Fruit fly (Drosophila melanogaster) whole organism, embryonic: Measurements from ENCODE around the gene CG13408.

ENCODE experiments used
- Aef1 ChIP-seq: fragments of 200-800 bp; sonication (Bioruptor generic); IDR thresholded peaks from 3 replicates; pipeline ENCODE4 v1.3.6; 2022; ENCODE audit warnings: missing biosample characterization, missing genetic modification characterization
- CG10321 ChIP-seq: fragments of 200-800 bp; sonication (Bioruptor generic); IDR thresholded peaks from 2 replicates; pipeline ENCODE4 v1.3.6; 2022; ENCODE audit warnings: missing biosample characterization, missing genetic modification characterization
- CG10543 ChIP-seq: fragments of 200-800 bp; sonication (Bioruptor generic); optimal IDR thresholded peaks from 3 replicates; lab custom pipeline; 2017; ENCODE audit warnings: missing biosample characterization, mild to moderate bottlenecking, missing genetic modification characterization, moderate library complexity
- CG11085 ChIP-seq: fragments of 200-800 bp; sonication (Bioruptor generic); IDR thresholded peaks from 2 replicates; pipeline ENCODE4 v1.3.6; 2022; ENCODE audit warnings: missing biosample characterization, missing genetic modification characterization
- CG12071 ChIP-seq: fragments of 200-800 bp; sonication (Bioruptor generic); optimal IDR thresholded peaks from 3 replicates; lab custom pipeline; 2018; ENCODE audit warnings: missing biosample characterization, mild to moderate bottlenecking, missing genetic modification characterization
- CG12769 ChIP-seq: fragments of 200-800 bp; sonication (Bioruptor generic); optimal IDR thresholded peaks from 2 replicates; lab custom pipeline; 2019; ENCODE audit warnings: missing biosample characterization, mild to moderate bottlenecking, missing genetic modification characterization, moderate library complexity
- CG13894 ChIP-seq: fragments of 200-800 bp; sonication (Bioruptor generic); optimal IDR thresholded peaks from 3 replicates; lab custom pipeline; 2018; ENCODE audit warnings: missing biosample characterization, mild to moderate bottlenecking, missing genetic modification characterization, moderate library complexity
- CG15601 ChIP-seq: fragments of 200-800 bp; sonication (Bioruptor generic); optimal IDR thresholded peaks from 3 replicates; lab custom pipeline; 2019; ENCODE audit warnings: missing biosample characterization, mild to moderate bottlenecking, missing genetic modification characterization, moderate library complexity
- CG17186 ChIP-seq: fragments of 200-800 bp; sonication (Bioruptor generic); optimal IDR thresholded peaks from 3 replicates; lab custom pipeline; 2017; ENCODE audit warnings: missing biosample characterization, missing genetic modification reagents, missing genetic modification characterization
- CG2199 ChIP-seq: fragments of 200-800 bp; sonication (Bioruptor generic); IDR thresholded peaks from 3 replicates; pipeline ENCODE4 v1.3.6; 2022; ENCODE audit warnings: missing biosample characterization, missing genetic modification characterization
- CG30020 ChIP-seq: fragments of 200-800 bp; optimal IDR thresholded peaks from 2 replicates; lab custom pipeline; 2019; ENCODE audit warnings: missing biosample characterization, mild to moderate bottlenecking, missing genetic modification characterization, moderate library complexity
- CG32767 ChIP-seq: fragments of 200-800 bp; sonication (Bioruptor generic); IDR thresholded peaks from 2 replicates; pipeline ENCODE4 v1.3.6; 2022; ENCODE audit warnings: missing biosample characterization, missing genetic modification characterization
- CG4617 ChIP-seq: fragments of 200-800 bp; sonication (Bioruptor generic); optimal IDR thresholded peaks from 3 replicates; lab custom pipeline; 2016; ENCODE audit warnings: missing biosample characterization, missing genetic modification characterization, borderline replicate concordance
- CG4820 ChIP-seq: fragments of 200-800 bp; sonication (Bioruptor generic); optimal IDR thresholded peaks from 3 replicates; lab custom pipeline; 2016; ENCODE audit warnings: missing biosample characterization, missing genetic modification characterization
- CG6175 ChIP-seq: fragments of 200-800 bp; sonication (Bioruptor generic); IDR thresholded peaks from 3 replicates; pipeline ENCODE4 v1.3.6; 2022; ENCODE audit warnings: missing biosample characterization, missing genetic modification characterization
- CG6689 ChIP-seq: fragments of 200-800 bp; sonication (Bioruptor generic); IDR thresholded peaks from 2 replicates; pipeline ENCODE4 v1.3.6; 2022; ENCODE audit warnings: missing biosample characterization, missing genetic modification characterization
- CG6813 ChIP-seq: fragments of 200-800 bp; sonication (Bioruptor generic); optimal IDR thresholded peaks from 2 replicates; lab custom pipeline; 2017; ENCODE audit warnings: missing biosample characterization, missing genetic modification characterization, mild to moderate bottlenecking, moderate library complexity, missing genetic modification reagents
- CG7372 ChIP-seq: fragments of 200-800 bp; sonication (Bioruptor generic); IDR thresholded peaks from 2 replicates; pipeline ENCODE4 v1.3.6; 2022; ENCODE audit warnings: missing biosample characterization, missing genetic modification characterization
- CG8290 ChIP-seq, 3 experiments: fragments of 200-800 bp; sonication (Bioruptor generic); optimal IDR thresholded peaks; 2 replicates each; lab custom pipeline; 2016 to 2019; ENCODE audit warnings: missing biosample characterization in 3 of 3, missing genetic modification characterization in 3 of 3, mild to moderate bottlenecking in 2 of 3, moderate library complexity in 1 of 3
- CG8388 ChIP-seq: fragments of 200-800 bp; sonication (Bioruptor generic); optimal IDR thresholded peaks from 2 replicates; lab custom pipeline; 2019; ENCODE audit warnings: missing biosample characterization, mild to moderate bottlenecking, missing genetic modification characterization, moderate library complexity
- CTCF ChIP-seq: fragments of 200-800 bp; sonication (Bioruptor generic); optimal IDR thresholded peaks from 2 replicates; lab custom pipeline; 2017; ENCODE audit warnings: missing biosample characterization, mild to moderate bottlenecking, missing genetic modification characterization, moderate library complexity
- Deaf1 ChIP-seq: fragments of 200-800 bp; optimal IDR thresholded peaks from 3 replicates; lab custom pipeline; 2019; ENCODE audit warnings: missing biosample characterization, mild to moderate bottlenecking, missing genetic modification characterization, moderate library complexity
- Ets65A ChIP-seq: fragments of 200-800 bp; sonication (Bioruptor generic); peaks from one replicate; lab custom pipeline; 2016; ENCODE audit warnings: missing biosample characterization, missing genetic modification characterization
- Fer3 ChIP-seq: fragments of 200-800 bp; sonication (Bioruptor generic); optimal IDR thresholded peaks from 2 replicates; lab custom pipeline; 2018; ENCODE audit warnings: missing biosample characterization, mild to moderate bottlenecking, missing genetic modification characterization, moderate library complexity
- Hr51 ChIP-seq, 2 experiments: fragments of 200-800 bp; sonication (Bioruptor generic); optimal IDR thresholded peaks; 2 replicates in 1 of 2; 3 replicates in 1 of 2; lab custom pipeline; 2016 to 2018; ENCODE audit warnings: missing biosample characterization in 2 of 2, missing genetic modification characterization in 2 of 2, mild to moderate bottlenecking in 1 of 2, moderate library complexity in 1 of 2
- Med ChIP-seq: fragments of 200-800 bp; sonication (Bioruptor generic); peaks from one replicate; lab custom pipeline; 2016; ENCODE audit warnings: missing biosample characterization, missing genetic modification characterization, mild to moderate bottlenecking, inconsistent platforms, moderate library complexity
- PHDP ChIP-seq: fragments of 200-800 bp; sonication (Bioruptor generic); optimal IDR thresholded peaks from 3 replicates; lab custom pipeline; 2018; ENCODE audit warnings: missing biosample characterization, mild to moderate bottlenecking, missing genetic modification characterization, moderate library complexity
- Sox102F ChIP-seq: fragments of 200-800 bp; sonication (Bioruptor generic); optimal IDR thresholded peaks from 2 replicates; lab custom pipeline; 2018; ENCODE audit warnings: missing biosample characterization, mild to moderate bottlenecking, missing genetic modification characterization, moderate library complexity
- Spps ChIP-seq: fragments of 200-800 bp; sonication (Bioruptor generic); optimal IDR thresholded peaks from 2 replicates; lab custom pipeline; 2018; ENCODE audit warnings: missing biosample characterization, mild to moderate bottlenecking, missing genetic modification characterization
- Stat92E ChIP-seq, 3 experiments: fragments of >200 bp in 2 of 3; fragments of 200-800 bp in 1 of 3; sonication (Bioruptor generic) in 1 of 3; optimal IDR thresholded peaks; 2 replicates each; lab custom pipeline; 2017 to 2019; ENCODE audit warnings: missing biosample characterization in 3 of 3, missing genetic modification characterization in 3 of 3, mild to moderate bottlenecking in 1 of 3, moderate library complexity in 1 of 3
- Taf1 ChIP-seq: fragments of 200-800 bp; sonication (Bioruptor generic); IDR thresholded peaks from 2 replicates; pipeline ENCODE4 v1.3.6; 2022; ENCODE audit warnings: missing biosample characterization, missing genetic modification characterization
- ash1 ChIP-seq: fragments of 200-800 bp; sonication (Bioruptor generic); optimal IDR thresholded peaks from 2 replicates; lab custom pipeline; 2018; ENCODE audit warnings: missing biosample characterization, mild to moderate bottlenecking, missing genetic modification characterization
- ato ChIP-seq: fragments of 200-800 bp; sonication (Bioruptor generic); IDR thresholded peaks from 2 replicates; pipeline ENCODE4 v1.3.6; 2022; ENCODE audit warnings: missing biosample characterization, missing genetic modification characterization; ENCODE audit not compliant: partially characterized antibody
- cad ChIP-seq: fragments of >200 bp; optimal IDR thresholded peaks from 2 replicates; lab custom pipeline; 2017; ENCODE audit warnings: missing biosample characterization, missing genetic modification characterization
- chinmo ChIP-seq: fragments of 200-800 bp; sonication (Bioruptor generic); IDR thresholded peaks from 4 replicates; pipeline ENCODE4 v1.3.6; 2022; ENCODE audit warnings: missing biosample characterization, missing genetic modification characterization; ENCODE audit not compliant: partially characterized antibody
- chm ChIP-seq: fragments of 200-800 bp; sonication (Bioruptor generic); IDR thresholded peaks from 2 replicates; pipeline ENCODE4 v1.3.6; 2022; ENCODE audit warnings: missing biosample characterization, missing genetic modification characterization
- cwo ChIP-seq: fragments of 200-800 bp; sonication (Bioruptor generic); optimal IDR thresholded peaks from 3 replicates; lab custom pipeline; 2017; ENCODE audit warnings: missing biosample characterization, missing genetic modification characterization, mild to moderate bottlenecking, moderate library complexity, missing genetic modification reagents
- da ChIP-seq: fragments of 200-800 bp; sonication (Bioruptor generic); optimal IDR thresholded peaks from 2 replicates; lab custom pipeline; 2016; ENCODE audit warnings: missing biosample characterization, missing genetic modification characterization
- grn ChIP-seq: fragments of 200-800 bp; sonication (Bioruptor generic); optimal IDR thresholded peaks from 3 replicates; lab custom pipeline; 2017; ENCODE audit warnings: missing biosample characterization, missing genetic modification characterization
- inv ChIP-seq: fragments of 200-800 bp; sonication (Bioruptor generic); IDR thresholded peaks from 2 replicates; pipeline ENCODE4 v1.3.6; 2022; ENCODE audit warnings: missing biosample characterization, missing genetic modification characterization; ENCODE audit not compliant: partially characterized antibody
- kay ChIP-seq: fragments of 200-800 bp; sonication (Bioruptor generic); optimal IDR thresholded peaks from 2 replicates; lab custom pipeline; 2016; ENCODE audit warnings: missing biosample characterization, missing genetic modification characterization
- lola ChIP-seq, 3 experiments: fragments of >200 bp in 2 of 3; fragments of 200-800 bp in 1 of 3; sonication (Bioruptor generic) in 1 of 3; optimal IDR thresholded peaks; 2 replicates each; lab custom pipeline; 2017 to 2019; ENCODE audit warnings: missing biosample characterization in 3 of 3, missing genetic modification characterization in 3 of 3, mild to moderate bottlenecking in 1 of 3, moderate library complexity in 1 of 3
- pfk ChIP-seq: fragments of 200-800 bp; sonication (Bioruptor generic); optimal IDR thresholded peaks from 2 replicates; lab custom pipeline; 2018; ENCODE audit warnings: missing biosample characterization, mild to moderate bottlenecking, missing genetic modification characterization, moderate library complexity
- psq ChIP-seq: fragments of 200-800 bp; sonication (Bioruptor generic); optimal IDR thresholded peaks from 2 replicates; lab custom pipeline; 2017; ENCODE audit warnings: missing biosample characterization, missing genetic modification characterization
- sd ChIP-seq: fragments of 200-800 bp; sonication (Bioruptor generic); optimal IDR thresholded peaks from 3 replicates; lab custom pipeline; 2018; ENCODE audit warnings: missing biosample characterization, mild to moderate bottlenecking, missing genetic modification characterization, moderate library complexity
- sr ChIP-seq: fragments of 200-800 bp; sonication (Bioruptor generic); IDR thresholded peaks from 3 replicates; pipeline ENCODE4 v1.3.6; 2022; ENCODE audit warnings: missing biosample characterization, missing genetic modification characterization
- sug ChIP-seq: fragments of 200-800 bp; optimal IDR thresholded peaks from 2 replicates; lab custom pipeline; 2019; ENCODE audit warnings: missing biosample characterization, mild to moderate bottlenecking, missing genetic modification characterization, moderate library complexity
- z ChIP-seq: fragments of 200-800 bp; sonication (Bioruptor generic); IDR thresholded peaks from 3 replicates; pipeline ENCODE4 v1.3.6; 2022; ENCODE audit warnings: missing biosample characterization, missing genetic modification characterization

Gene CG13408

dm6 chr3R:22046231-22046630, 34.0 kb upstream of the CG13408 start (continued):
- TF ChIP-seq CG15601 (tag; lab: Kevin White, UChicago), result no peak
- no peak for TF ChIP-seq Taf1 (GFP tag; lab: Robert Waterston, UW)
- TF ChIP-seq CG4820, result no peak
- TF ChIP-seq grn, result no peak
- peak in 1 of 2 experiments; percentile 22 for TF ChIP-seq Hr51 (GFP tag; optimal IDR thresholded peaks at IDR 0.05; lab: Kevin White, UChicago)
- TF ChIP-seq CG10321 (GFP tag; lab: Robert Waterston, UW), result no peak

dm6 chr3R:22046723-22047122, 33.5 kb upstream of the CG13408 start:
- TF ChIP-seq cwo (GFP tag; lab: Kevin White, UChicago) (peak; percentile 81), CG17186 (GFP tag; lab: Kevin White, UChicago) (no peak), cad (GFP tag; lab: Kevin White, UChicago) (no peak), CTCF (GFP tag; lab: Kevin White, UChicago) (no peak), CG12769 (tag; lab: Kevin White, UChicago) (peak; percentile 39), PHDP (tag; lab: Kevin White, UChicago) (no peak), sd (tag; lab: Kevin White, UChicago) (peak; percentile 62), chinmo (GFP tag; lab: Robert Waterston, UW) (peak; percentile 85; the same call in 2 of the 4 replicates), CG8290 (GFP tag; optimal IDR thresholded peaks at IDR 0.05; lab: Kevin White, UChicago) (no peak), CG8290 (tag; optimal IDR thresholded peaks at IDR 0.05; lab: Kevin White, UChicago) (peak in 1 of 2 experiments; percentile 34), CG13894 (tag; lab: Kevin White, UChicago) (peak; percentile 83), CG6689 (GFP tag; lab: Robert Waterston, UW) (0 out of 2 replicates have a peak, but pooled peaks have one; percentile 6), kay (peak; percentile 16), CG2199 (GFP tag; lab: Robert Waterston, UW) (peak; percentile 59; the same call in 1 of the 3 replicates), CG10543 (GFP tag; lab: Kevin White, UChicago) (peak; percentile 25), Med (GFP tag; lab: Kevin White, UChicago) (peak; percentile 78), CG30020 (tag; lab: Kevin White, UChicago) (no peak), CG8388 (no peak), Aef1 (GFP tag; lab: Robert Waterston, UW) (no peak), CG6175 (peak; percentile 27; the same call in 1 of the 3 replicates), ato (GFP tag; lab: Robert Waterston, UW) (0 out of 2 replicates have a peak, but pooled peaks have one; percentile 40), Stat92E (GFP tag; optimal IDR thresholded peaks at IDR 0.05; lab: Kevin White, UChicago) (no peak), grn (peak; percentile 44), chm (GFP tag; lab: Robert Waterston, UW) (peak; percentile 63), Deaf1 (peak; percentile 20), Ets65A (GFP tag; lab: Kevin White, UChicago) (peak; percentile 81), da (GFP tag; lab: Kevin White, UChicago) (no peak), sug (peak; percentile 10)

- TF ChIP-seq Ets65A (GFP tag; lab: Kevin White, UChicago) (peak; percentile 24), lola (GFP tag; optimal IDR thresholded peaks at IDR 0.05; lab: Kevin White, UChicago) (no peak), Sox102F (no peak), CG6175 (no peak), CG32767 (peak; percentile 55), z (GFP tag; lab: Robert Waterston, UW) (no peak), Med (GFP tag; lab: Kevin White, UChicago) (no peak), Fer3 (tag; lab: Kevin White, UChicago) (no peak), sd (tag; lab: Kevin White, UChicago) (peak; percentile 65), Spps (tag; lab: Kevin White, UChicago) (no peak), psq (GFP tag; lab: Kevin White, UChicago) (no peak), CG6813 (GFP tag; lab: Kevin White, UChicago) (no peak), pfk (no peak), CG7372 (no peak), ash1 (GFP tag; lab: Kevin White, UChicago) (no peak), CG12071 (no peak), CG4617 (GFP tag; lab: Kevin White, UChicago) (no peak), CG11085 (GFP tag; lab: Robert Waterston, UW) (no peak), sr (GFP tag; lab: Robert Waterston, UW) (no peak), inv (GFP tag; lab: Robert Waterston, UW) (no peak)
Measured at dm6 chr3R:22047412-22047811, 32.8 kb upstream of the CG13408 start.
